Worm (Caenorhabditis elegans) whole organism, L1 larva: Measurements from ENCODE around the gene Y22D7AL.9.

Source experiments
- C04F5.9 ChIP-seq: sonication (generic microtip); optimal IDR thresholded peaks from 2 replicates; lab custom pipeline; 2016; ENCODE audit warnings: missing genetic modification characterization, missing compliant biosample characterization
- C16A3.4 ChIP-seq: fragments of 150-350 bp; optimal IDR thresholded peaks from 2 replicates; lab custom pipeline; 2014; ENCODE audit warnings: missing biosample characterization, missing genetic modification characterization
- ceh-8 ChIP-seq: fragments of 200-800 bp; sonication (Bioruptor generic); optimal IDR thresholded peaks from 2 replicates; lab custom pipeline; 2018; ENCODE audit warnings: mild to moderate bottlenecking, missing genetic modification characterization, moderate library complexity, missing compliant biosample characterization
- ceh-82 ChIP-seq, 3 experiments: fragments of 150-350 bp in 1 of 3; sonication (generic microtip) in 2 of 3; optimal IDR thresholded peaks; 2 replicates each; lab custom pipeline; 2014 to 2017; ENCODE audit warnings: missing biosample characterization in 3 of 3, missing genetic modification characterization in 3 of 3
- ceh-88 ChIP-seq: fragments of 200-800 bp; sonication (Bioruptor generic); IDR thresholded peaks from 2 replicates; pipeline ENCODE4 v1.3.6; 2022; ENCODE audit warnings: missing genetic modification characterization, missing compliant biosample characterization
- ces-1 ChIP-seq: fragments of 150-350 bp; optimal IDR thresholded peaks from 2 replicates; lab custom pipeline; 2014; ENCODE audit warnings: missing biosample characterization, missing genetic modification reagents, missing genetic modification characterization
- dpl-1 ChIP-seq, 3 experiments: fragments of 150-350 bp in 2 of 3; sonication (generic microtip) in 1 of 3; optimal IDR thresholded peaks; 2 replicates each; lab custom pipeline; 2014 to 2017; ENCODE audit warnings: missing biosample characterization in 3 of 3, missing genetic modification characterization in 3 of 3, missing genetic modification reagents in 3 of 3
- dsc-1 ChIP-seq: sonication (generic microtip); optimal IDR thresholded peaks from 2 replicates; lab custom pipeline; 2016; ENCODE audit warnings: mild to moderate bottlenecking, missing genetic modification characterization, missing compliant biosample characterization
- efl-1 ChIP-seq, 4 experiments: fragments of 150-350 bp; optimal IDR thresholded peaks in 3 of 4; peaks in 1 of 4; 1 replicate in 1 of 4; 2 replicates in 3 of 4; lab custom pipeline; 2014; ENCODE audit warnings: missing biosample characterization in 2 of 4, missing genetic modification characterization in 2 of 4, missing genetic modification reagents in 2 of 4
- efl-3 ChIP-seq: fragments of 200-800 bp; sonication (Bioruptor generic); optimal IDR thresholded peaks from 2 replicates; lab custom pipeline; 2018; ENCODE audit warnings: mild to moderate bottlenecking, missing genetic modification characterization, missing compliant biosample characterization
- elt-2 ChIP-seq: sonication (generic microtip); optimal IDR thresholded peaks from 2 replicates; lab custom pipeline; 2016; ENCODE audit warnings: missing genetic modification characterization, mild to moderate bottlenecking, inconsistent platforms, missing compliant biosample characterization, missing genetic modification reagents
- hpl-2 ChIP-seq: fragments of 150-350 bp; optimal IDR thresholded peaks from 2 replicates; lab custom pipeline; 2014; ENCODE audit warnings: missing biosample characterization, missing genetic modification reagents, missing genetic modification characterization
- jun-1 ChIP-seq: fragments of 150-350 bp; optimal IDR thresholded peaks from 2 replicates; lab custom pipeline; 2014; ENCODE audit warnings: missing biosample characterization, missing genetic modification reagents, missing genetic modification characterization
- lin-14 ChIP-seq: fragments of 200-800 bp; sonication (Bioruptor generic); optimal IDR thresholded peaks from 2 replicates; lab custom pipeline; 2018; ENCODE audit warnings: mild to moderate bottlenecking, missing genetic modification characterization, moderate library complexity, missing compliant biosample characterization
- lin-15B ChIP-seq: fragments of 150-350 bp; sonication (generic microtip); optimal IDR thresholded peaks from 3 replicates; lab custom pipeline; 2014; ENCODE audit warnings: missing biosample characterization, missing genetic modification characterization
- lin-35 ChIP-seq, 2 experiments: fragments of 150-350 bp; optimal IDR thresholded peaks; 2 replicates each; lab custom pipeline; 2014; ENCODE audit warnings: missing biosample characterization in 2 of 2, missing genetic modification characterization in 2 of 2, missing genetic modification reagents in 2 of 2
- lsy-2 ChIP-seq, 2 experiments: fragments of 150-350 bp; optimal IDR thresholded peaks; 2 replicates each; lab custom pipeline; 2014; ENCODE audit warnings: missing biosample characterization in 2 of 2, missing genetic modification characterization in 2 of 2
- mdl-1 ChIP-seq, 2 experiments: fragments of 150-350 bp; optimal IDR thresholded peaks; 2 replicates each; lab custom pipeline; 2014 to 2017; ENCODE audit warnings: missing biosample characterization in 2 of 2, missing genetic modification characterization in 2 of 2, inconsistent platforms in 1 of 2
- nhr-85 ChIP-seq: sonication (generic microtip); peaks from one replicate; lab custom pipeline; 2016; ENCODE audit warnings: missing genetic modification characterization, inconsistent platforms, missing compliant biosample characterization
- pag-3 ChIP-seq: sonication (generic microtip); optimal IDR thresholded peaks from 2 replicates; lab custom pipeline; 2017; ENCODE audit warnings: missing genetic modification characterization, mild to moderate bottlenecking, missing compliant biosample characterization, antibody characterized with exemption, borderline replicate concordance; ENCODE audit not compliant: insufficient read depth
- pax-3 ChIP-seq: fragments of 200-800 bp; sonication (Bioruptor generic); optimal IDR thresholded peaks from 2 replicates; lab custom pipeline; 2018; ENCODE audit warnings: mild to moderate bottlenecking, missing genetic modification characterization, moderate library complexity, missing compliant biosample characterization
- rnt-1 ChIP-seq: sonication (generic microtip); optimal IDR thresholded peaks from 2 replicates; lab custom pipeline; 2016; ENCODE audit warnings: mild to moderate bottlenecking, missing genetic modification characterization, moderate library complexity, missing compliant biosample characterization
- skn-1 ChIP-seq: fragments of 150-350 bp; optimal IDR thresholded peaks from 2 replicates; lab custom pipeline; 2014; ENCODE audit warnings: missing biosample characterization, missing genetic modification characterization
- snpc-4 ChIP-seq: fragments of 150-350 bp; optimal IDR thresholded peaks from 2 replicates; lab custom pipeline; 2014; ENCODE audit warnings: missing biosample characterization, missing genetic modification characterization
- sptf-1 ChIP-seq: fragments of 150-350 bp; optimal IDR thresholded peaks from 2 replicates; lab custom pipeline; 2014; ENCODE audit warnings: missing biosample characterization, missing genetic modification characterization
- sup-37 ChIP-seq: fragments of 200-800 bp; sonication (Bioruptor generic); optimal IDR thresholded peaks from 2 replicates; lab custom pipeline; 2018; ENCODE audit warnings: mild to moderate bottlenecking, missing genetic modification characterization, missing compliant biosample characterization
- unc-130 ChIP-seq: fragments of 150-350 bp; optimal IDR thresholded peaks from 2 replicates; lab custom pipeline; 2017; ENCODE audit warnings: missing biosample characterization, missing genetic modification characterization, inconsistent platforms
- unc-86 ChIP-seq: sonication (generic microtip); optimal IDR thresholded peaks from 2 replicates; lab custom pipeline; 2016; ENCODE audit warnings: missing genetic modification characterization, missing compliant biosample characterization
- unc-98 ChIP-seq: fragments of 200-800 bp; sonication (Bioruptor generic); IDR thresholded peaks from 2 replicates; pipeline ENCODE4 v1.3.6; 2022; ENCODE audit warnings: missing genetic modification characterization, missing compliant biosample characterization

The Y22D7AL.9 gene

DNA sequence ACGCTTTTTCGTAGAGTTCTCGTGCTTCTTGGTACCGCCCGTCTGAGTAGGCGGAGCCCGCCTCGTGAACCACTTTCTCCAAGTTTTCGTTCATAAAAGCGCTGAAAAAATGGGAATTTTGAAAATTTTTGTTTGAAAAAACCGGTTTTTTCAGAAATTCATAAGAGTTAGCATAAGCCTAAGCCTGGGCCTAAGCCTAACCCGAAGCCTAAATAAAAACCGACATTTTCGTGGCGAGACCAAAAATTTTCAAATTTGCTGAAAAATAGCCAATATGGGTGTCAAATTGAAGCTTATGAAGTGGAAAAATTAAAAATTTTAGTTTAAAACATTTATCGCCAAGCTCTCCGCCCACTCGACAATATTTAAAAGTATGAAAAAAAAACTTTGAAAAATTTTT, at the start of gene Y22D7AL.9:
Gene Y22D7AL.9 (minus strand): TSS at position 101 of the 400 bp plus-strand sequence.
- no peak for TF ChIP-seq dpl-1 (GFP tag; optimal IDR thresholded peaks at IDR 0.05; lab: Kevin White, UChicago)
- no peak for TF ChIP-seq unc-98 (GFP tag; lab: Robert Waterston, UW)
- no peak for TF ChIP-seq ces-1
- TF ChIP-seq C04F5.9 (tag; lab: Kevin White, UChicago) = no peak
- no peak for TF ChIP-seq skn-1 (tag; lab: Kevin White, UChicago)
- no peak for TF ChIP-seq lin-15B (tag; lab: Kevin White, UChicago)
- no peak for TF ChIP-seq sptf-1
- TF ChIP-seq pax-3 (tag; lab: Kevin White, UChicago) = no peak
- no peak for TF ChIP-seq rnt-1 (tag; lab: Kevin White, UChicago)
- TF ChIP-seq ceh-88 (GFP tag; lab: Robert Waterston, UW) = no peak
- TF ChIP-seq snpc-4 (tag; lab: Kevin White, UChicago) = no peak
- TF ChIP-seq sup-37 (GFP tag; lab: Kevin White, UChicago) = no peak
- TF ChIP-seq ceh-8 = no peak
- no peak for TF ChIP-seq nhr-85
- TF ChIP-seq hpl-2 (GFP tag; lab: Kevin White, UChicago) = no peak

- no peak for TF ChIP-seq efl-1 (optimal IDR thresholded peaks at IDR 0.05; lab: Kevin White, UChicago)
- no peak for TF ChIP-seq efl-1 (GFP tag; optimal IDR thresholded peaks at IDR 0.05 in 1 of 2; lab: Kevin White, UChicago)
- no peak for TF ChIP-seq efl-3 (GFP tag; lab: Kevin White, UChicago)
- TF ChIP-seq jun-1 (tag; lab: Kevin White, UChicago) = no peak
Observed at ce11 chrIII:1663056-1663455, 49.2 kb upstream of the Y22D7AL.9 start.

DNA sequence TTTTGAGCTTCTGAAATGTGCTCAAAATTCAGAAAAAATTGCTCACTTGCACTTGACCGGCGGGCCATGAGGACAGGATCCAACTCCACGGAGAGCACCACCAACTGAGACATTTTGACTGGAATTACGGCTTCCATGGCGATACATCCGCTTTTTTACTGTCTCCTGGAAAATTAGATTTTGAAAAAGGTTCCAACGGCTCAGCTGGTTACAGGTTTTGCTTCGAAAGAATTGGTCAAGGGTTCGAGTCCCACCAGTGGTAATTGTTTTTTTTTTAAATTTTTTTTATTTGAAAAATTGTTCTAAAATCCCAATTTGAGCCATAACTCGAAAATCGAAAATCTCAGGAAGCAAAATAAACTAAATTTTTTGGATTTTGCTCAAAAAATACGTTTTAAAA, 48.6 kb upstream of the Y22D7AL.9 start:
- TF ChIP-seq nhr-85 (peak; percentile 15), unc-130 (tag; lab: Kevin White, UChicago) (no peak)

- TF ChIP-seq efl-1 (optimal IDR thresholded peaks at IDR 0.05; lab: Kevin White, UChicago) = no peak
- peak in 1 of 2 experiments; percentile 20 for TF ChIP-seq efl-1 (GFP tag; optimal IDR thresholded peaks at IDR 0.05 in 1 of 2; lab: Kevin White, UChicago)
- no peak for TF ChIP-seq pag-3 (tag; lab: Kevin White, UChicago)
- peak; percentile 28 for TF ChIP-seq elt-2 (tag; lab: Kevin White, UChicago)
Observed at ce11 chrIII:1661031-1661430, 47.2 kb upstream of the Y22D7AL.9 start.

DNA sequence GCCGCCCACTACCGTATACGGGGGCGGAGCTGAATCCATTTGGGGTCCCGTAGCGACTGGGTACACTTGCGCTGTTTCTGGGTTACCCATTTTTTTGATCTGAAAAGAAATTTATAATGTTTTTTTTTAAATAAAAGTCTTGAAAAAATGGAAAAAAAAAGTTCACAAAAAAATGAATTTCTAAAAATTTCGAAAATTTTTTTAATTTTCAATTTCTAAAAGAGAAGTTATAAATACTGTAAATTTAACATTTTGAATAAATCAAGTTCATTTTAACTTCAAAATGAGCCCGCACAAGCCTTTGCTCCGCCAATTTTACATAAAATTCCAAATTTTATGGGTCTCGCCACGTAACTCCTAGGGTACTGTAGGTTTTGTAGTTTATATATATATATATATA, 45.9 kb upstream of the Y22D7AL.9 start, which contains the start of gene Y22D7AL.15:
Gene Y22D7AL.15 (minus strand): TSS at position 101 of the 400 bp plus-strand sequence.
- TF ChIP-seq lsy-2 (tag; optimal IDR thresholded peaks at IDR 0.05; lab: Kevin White, UChicago) = no peak
- TF ChIP-seq rnt-1 (tag; lab: Kevin White, UChicago) = no peak

- TF ChIP-seq unc-86 (tag; lab: Kevin White, UChicago) (no peak), mdl-1 (tag; optimal IDR thresholded peaks at IDR 0.05; lab: Kevin White, UChicago) (no peak), lsy-2 (tag; optimal IDR thresholded peaks at IDR 0.05; lab: Kevin White, UChicago) (no peak), lin-35 (GFP tag; optimal IDR thresholded peaks at IDR 0.05; lab: Kevin White, UChicago) (no peak), lin-14 (GFP tag; lab: Kevin White, UChicago) (no peak), jun-1 (tag; lab: Kevin White, UChicago) (no peak), dsc-1 (no peak), C16A3.4 (tag; lab: Kevin White, UChicago) (no peak), ceh-82 (tag; optimal IDR thresholded peaks at IDR 0.05; lab: Kevin White, UChicago) (no peak), efl-3 (GFP tag; lab: Kevin White, UChicago) (no peak)
Observed at ce11 chrIII:1657380-1657779, 43.5 kb upstream of the Y22D7AL.9 start, which contains the start of gene cht-4. Gene cht-4, minus strand, starts transcription at chrIII:1657480.
